Fruit fly (Drosophila melanogaster) whole organism, embryonic: ENCODE data around the gene Smvt.

Experiments
- Asciz ChIP-seq: fragments of 200-800 bp; sonication (Bioruptor generic); optimal IDR thresholded peaks from 2 replicates; lab custom pipeline; 2017; ENCODE audit warnings: missing biosample characterization, mild to moderate bottlenecking, missing genetic modification characterization, missing genetic modification reagents
- CG10366 ChIP-seq: fragments of 200-800 bp; sonication (Bioruptor generic); IDR thresholded peaks from 2 replicates; pipeline ENCODE4 v1.3.6; 2022; ENCODE audit warnings: missing biosample characterization, missing genetic modification characterization
- CG10565 ChIP-seq: fragments of 200-800 bp; sonication (Bioruptor generic); optimal IDR thresholded peaks from 3 replicates; lab custom pipeline; 2016; ENCODE audit warnings: missing biosample characterization, mild to moderate bottlenecking, missing genetic modification characterization
- CG14014 ChIP-seq: fragments of 200-800 bp; sonication (Bioruptor generic); IDR thresholded peaks from 2 replicates; pipeline ENCODE4 v1.3.6; 2022; ENCODE audit warnings: missing biosample characterization, missing genetic modification characterization
- CG14667 ChIP-seq: fragments of 200-800 bp; sonication (Bioruptor generic); IDR thresholded peaks from 2 replicates; pipeline ENCODE4 v1.3.6; 2022; ENCODE audit warnings: missing biosample characterization, missing genetic modification characterization
- CG1529 ChIP-seq: fragments of 200-800 bp; sonication (Bioruptor generic); optimal IDR thresholded peaks from 3 replicates; lab custom pipeline; 2018; ENCODE audit warnings: missing biosample characterization, missing genetic modification characterization
- CG1603 ChIP-seq: fragments of 200-800 bp; sonication (Bioruptor generic); optimal IDR thresholded peaks from 2 replicates; lab custom pipeline; 2019; ENCODE audit warnings: missing biosample characterization, mild to moderate bottlenecking, missing genetic modification characterization, moderate library complexity
- CG18262 ChIP-seq: fragments of 200-800 bp; optimal IDR thresholded peaks from 3 replicates; lab custom pipeline; 2019; ENCODE audit warnings: missing biosample characterization, mild to moderate bottlenecking, missing genetic modification characterization, moderate library complexity
- CG2116 ChIP-seq: fragments of 200-800 bp; sonication (Bioruptor generic); optimal IDR thresholded peaks from 3 replicates; lab custom pipeline; 2018; ENCODE audit warnings: missing biosample characterization, mild to moderate bottlenecking, missing genetic modification characterization
- CG2712 ChIP-seq: fragments of 200-800 bp; optimal IDR thresholded peaks from 3 replicates; lab custom pipeline; 2019; ENCODE audit warnings: missing biosample characterization, mild to moderate bottlenecking, missing genetic modification characterization, moderate library complexity
- CG30020 ChIP-seq: fragments of 200-800 bp; optimal IDR thresholded peaks from 2 replicates; lab custom pipeline; 2019; ENCODE audit warnings: missing biosample characterization, mild to moderate bottlenecking, missing genetic modification characterization, moderate library complexity
- CG30431 ChIP-seq: fragments of 200-800 bp; sonication (Bioruptor generic); optimal IDR thresholded peaks from 2 replicates; lab custom pipeline; 2017; ENCODE audit warnings: missing biosample characterization, missing genetic modification characterization
- CG3847 ChIP-seq: fragments of 200-800 bp; sonication (Bioruptor generic); IDR thresholded peaks from 2 replicates; pipeline ENCODE4 v1.3.6; 2022; ENCODE audit warnings: missing biosample characterization, missing genetic modification characterization
- CG5953 ChIP-seq: fragments of 200-800 bp; sonication (Bioruptor generic); IDR thresholded peaks from 2 replicates; pipeline ENCODE4 v1.3.6; 2022; ENCODE audit warnings: missing biosample characterization, missing genetic modification characterization
- CG6254 ChIP-seq: fragments of 200-800 bp; sonication (Bioruptor generic); optimal IDR thresholded peaks from 3 replicates; lab custom pipeline; 2017; ENCODE audit warnings: mild to moderate bottlenecking, missing biosample characterization, missing genetic modification reagents, missing genetic modification characterization
- CG7839 ChIP-seq: fragments of 200-800 bp; sonication (Bioruptor generic); optimal IDR thresholded peaks from 3 replicates; lab custom pipeline; 2018; ENCODE audit warnings: missing biosample characterization, mild to moderate bottlenecking, missing genetic modification characterization, moderate library complexity
- CG9437 ChIP-seq: fragments of 200-800 bp; sonication (Bioruptor generic); optimal IDR thresholded peaks from 2 replicates; lab custom pipeline; 2018; ENCODE audit warnings: missing biosample characterization, mild to moderate bottlenecking, missing genetic modification characterization
- CoRest ChIP-seq: fragments of 200-800 bp; sonication (Bioruptor generic); optimal IDR thresholded peaks from 3 replicates; lab custom pipeline; 2018; ENCODE audit warnings: missing biosample characterization, mild to moderate bottlenecking, missing genetic modification characterization, moderate library complexity
- CrebB ChIP-seq: fragments of 200-800 bp; sonication (Bioruptor generic); optimal IDR thresholded peaks from 3 replicates; lab custom pipeline; 2018; ENCODE audit warnings: missing biosample characterization, mild to moderate bottlenecking, missing genetic modification characterization
- D19B ChIP-seq: fragments of 200-800 bp; sonication (Bioruptor generic); optimal IDR thresholded peaks from 2 replicates; lab custom pipeline; 2017; ENCODE audit warnings: missing biosample characterization, mild to moderate bottlenecking, missing genetic modification characterization
- Dek ChIP-seq: fragments of 200-800 bp; sonication (Bioruptor generic); optimal IDR thresholded peaks from 3 replicates; lab custom pipeline; 2019; ENCODE audit warnings: missing biosample characterization, mild to moderate bottlenecking, missing genetic modification characterization, moderate library complexity
- Doc3 ChIP-seq: fragments of 200-800 bp; sonication (Bioruptor generic); IDR thresholded peaks from 3 replicates; pipeline ENCODE4 v1.3.6; 2022; ENCODE audit warnings: missing biosample characterization, missing genetic modification characterization; ENCODE audit not compliant: partially characterized antibody
- Fer2 ChIP-seq: fragments of 200-800 bp; sonication (Bioruptor generic); optimal IDR thresholded peaks from 2 replicates; lab custom pipeline; 2018; ENCODE audit warnings: missing biosample characterization, mild to moderate bottlenecking, missing genetic modification characterization, moderate library complexity
- MTF-1 ChIP-seq: fragments of 200-800 bp; sonication (Bioruptor generic); optimal IDR thresholded peaks from 2 replicates; lab custom pipeline; 2018; ENCODE audit warnings: missing biosample characterization, mild to moderate bottlenecking, missing genetic modification characterization, borderline replicate concordance
- Med ChIP-seq: fragments of 200-800 bp; sonication (Bioruptor generic); peaks from one replicate; lab custom pipeline; 2016; ENCODE audit warnings: missing biosample characterization, missing genetic modification characterization, mild to moderate bottlenecking, inconsistent platforms, moderate library complexity
- NC2α ChIP-seq: fragments of 200-800 bp; sonication (Bioruptor generic); optimal IDR thresholded peaks from 2 replicates; lab custom pipeline; 2016; ENCODE audit warnings: missing biosample characterization, missing genetic modification characterization
- NFAT ChIP-seq: fragments of 200-800 bp; sonication (Bioruptor generic); IDR thresholded peaks from 2 replicates; pipeline ENCODE4 v1.3.6; 2022; ENCODE audit warnings: missing biosample characterization, missing genetic modification characterization
- Neu2 ChIP-seq: fragments of 200-800 bp; sonication (Bioruptor generic); optimal IDR thresholded peaks from 3 replicates; lab custom pipeline; 2016; ENCODE audit warnings: missing biosample characterization, missing genetic modification characterization, borderline replicate concordance
- Oli ChIP-seq: fragments of 200-800 bp; sonication (Bioruptor generic); optimal IDR thresholded peaks from 2 replicates; lab custom pipeline; 2018; ENCODE audit warnings: missing biosample characterization, mild to moderate bottlenecking, missing genetic modification characterization, moderate library complexity
- Vsx1 ChIP-seq: fragments of 200-800 bp; sonication (Bioruptor generic); optimal IDR thresholded peaks from 2 replicates; lab custom pipeline; 2017; ENCODE audit warnings: missing biosample characterization, mild to moderate bottlenecking, missing genetic modification characterization, missing genetic modification reagents
- bab2 ChIP-seq: fragments of 200-800 bp; sonication (Bioruptor generic); optimal IDR thresholded peaks from 2 replicates; lab custom pipeline; 2016; ENCODE audit warnings: missing biosample characterization, missing genetic modification characterization
- bowl ChIP-seq: fragments of 200-800 bp; sonication (Bioruptor generic); IDR thresholded peaks from 2 replicates; pipeline ENCODE4 v1.3.6; 2022; ENCODE audit warnings: missing biosample characterization, missing genetic modification characterization
- ci ChIP-seq: fragments of 200-800 bp; sonication (Bioruptor generic); IDR thresholded peaks from 3 replicates; pipeline ENCODE4 v1.3.6; 2022; ENCODE audit warnings: missing biosample characterization, missing genetic modification characterization
- croc ChIP-seq: fragments of 200-800 bp; sonication (Bioruptor generic); conservative IDR thresholded peaks from 3 replicates; pipeline ENCODE4 v1.3.6; 2022; ENCODE audit warnings: missing biosample characterization, missing genetic modification characterization
- dmrt11E ChIP-seq: fragments of 200-800 bp; sonication (Bioruptor generic); optimal IDR thresholded peaks from 3 replicates; lab custom pipeline; 2018; ENCODE audit warnings: missing biosample characterization, mild to moderate bottlenecking, missing genetic modification characterization, moderate library complexity
- dmrt99B ChIP-seq: fragments of 200-800 bp; sonication (Bioruptor generic); optimal IDR thresholded peaks from 2 replicates; lab custom pipeline; 2018; ENCODE audit warnings: missing biosample characterization, mild to moderate bottlenecking, missing genetic modification characterization, moderate library complexity
- fd96Cb ChIP-seq: fragments of 200-800 bp; sonication (Bioruptor generic); optimal IDR thresholded peaks from 2 replicates; lab custom pipeline; 2018; ENCODE audit warnings: missing biosample characterization, mild to moderate bottlenecking, missing genetic modification characterization, moderate library complexity
- fru ChIP-seq: fragments of >200 bp; optimal IDR thresholded peaks from 2 replicates; lab custom pipeline; 2017
- gce ChIP-seq: fragments of 200-800 bp; sonication (Bioruptor generic); IDR thresholded peaks from 3 replicates; pipeline ENCODE4 v1.3.6; 2022; ENCODE audit warnings: missing biosample characterization, missing genetic modification characterization
- grn ChIP-seq: fragments of 200-800 bp; sonication (Bioruptor generic); optimal IDR thresholded peaks from 3 replicates; lab custom pipeline; 2017; ENCODE audit warnings: missing biosample characterization, missing genetic modification characterization
- h ChIP-seq: fragments of >200 bp; optimal IDR thresholded peaks from 2 replicates; lab custom pipeline; 2017
- ind ChIP-seq: fragments of 200-800 bp; sonication (Bioruptor generic); optimal IDR thresholded peaks from 3 replicates; lab custom pipeline; 2016; ENCODE audit warnings: missing biosample characterization, missing genetic modification characterization
- jumu ChIP-seq: fragments of 200-800 bp; sonication (Bioruptor generic); optimal IDR thresholded peaks from 3 replicates; lab custom pipeline; 2016; ENCODE audit warnings: missing biosample characterization, missing genetic modification characterization
- nom ChIP-seq: fragments of 200-800 bp; sonication (Bioruptor generic); optimal IDR thresholded peaks from 2 replicates; lab custom pipeline; 2017; ENCODE audit warnings: missing biosample characterization, missing genetic modification characterization, mild to moderate bottlenecking, moderate library complexity, missing genetic modification reagents
- odd ChIP-seq: fragments of 200-800 bp; sonication (Bioruptor generic); optimal IDR thresholded peaks from 2 replicates; lab custom pipeline; 2017; ENCODE audit warnings: missing biosample characterization, mild to moderate bottlenecking, missing genetic modification characterization
- p53 ChIP-seq: fragments of 200-800 bp; sonication (Bioruptor generic); optimal IDR thresholded peaks from 2 replicates; lab custom pipeline; 2016; ENCODE audit warnings: missing biosample characterization, missing genetic modification characterization
- prd ChIP-seq, 3 experiments: fragments of >200 bp in 2 of 3; fragments of 200-800 bp in 1 of 3; sonication (Bioruptor generic) in 1 of 3; optimal IDR thresholded peaks in 2 of 3; IDR thresholded peaks in 1 of 3; 2 replicates in 2 of 3; 3 replicates in 1 of 3; pipeline versions ENCODE4 v1.3.6 to Lab custom; 2017 to 2022; ENCODE audit warnings: missing biosample characterization in 1 of 3, missing genetic modification characterization in 1 of 3
- ranshi ChIP-seq: fragments of 200-800 bp; sonication (Bioruptor generic); IDR thresholded peaks from 2 replicates; pipeline ENCODE4 v1.3.6; 2022; ENCODE audit warnings: missing biosample characterization, missing genetic modification characterization
- row ChIP-seq: fragments of 200-800 bp; sonication (Bioruptor generic); IDR thresholded peaks from 3 replicates; pipeline ENCODE4 v1.3.6; 2022; ENCODE audit warnings: missing biosample characterization, missing genetic modification characterization
- sima ChIP-seq: fragments of 200-800 bp; sonication (Bioruptor generic); optimal IDR thresholded peaks from 2 replicates; lab custom pipeline; 2016; ENCODE audit warnings: missing biosample characterization, missing genetic modification characterization
- sisA ChIP-seq: fragments of 200-800 bp; sonication (Bioruptor generic); IDR thresholded peaks from 2 replicates; pipeline ENCODE4 v1.3.6; 2022; ENCODE audit warnings: missing biosample characterization, missing genetic modification characterization

The Smvt gene

DNA sequence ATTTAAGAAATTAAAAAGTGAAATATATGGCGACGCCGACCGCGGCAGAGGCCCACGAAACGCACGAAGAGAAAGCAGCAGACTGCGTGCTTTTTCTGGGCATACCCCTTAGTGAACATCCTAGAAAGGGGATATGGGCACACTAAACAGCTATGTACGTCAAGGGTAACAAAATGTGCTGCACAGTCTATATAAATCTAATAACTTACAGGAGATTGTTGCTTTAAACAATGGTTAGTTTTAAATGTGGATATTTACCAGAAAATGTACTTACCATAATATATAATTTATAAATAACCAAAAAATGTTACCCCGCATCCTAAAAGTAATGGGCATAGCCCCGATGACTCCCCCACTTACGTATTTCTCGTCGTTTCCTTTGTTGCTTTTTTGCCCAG lies 43.2 kb downstream of the Smvt start (continued):
- TF ChIP-seq gce (GFP tag; lab: Robert Waterston, UW) (no peak), fd96Cb (tag; lab: Kevin White, UChicago) (peak; percentile 24), CG14667 (GFP tag; lab: Robert Waterston, UW) (no peak), Doc3 (GFP tag; lab: Robert Waterston, UW) (no peak), CG6254 (GFP tag; lab: Kevin White, UChicago) (no peak), Fer2 (no peak), CG2116 (no peak), croc (GFP tag; lab: Robert Waterston, UW) (no peak), fru (lab: Kevin White, UChicago) (no peak), Asciz (GFP tag; lab: Kevin White, UChicago) (no peak), Oli (peak; percentile 15), CG18262 (tag; lab: Kevin White, UChicago) (peak; percentile 42), bab2 (GFP tag; lab: Kevin White, UChicago) (no peak), CG9437 (GFP tag; lab: Kevin White, UChicago) (no peak), CG30431 (GFP tag; lab: Kevin White, UChicago) (no peak), CG1529 (no peak), CG7839 (peak; percentile 1), ci (GFP tag; lab: Robert Waterston, UW) (peak; percentile 31; the same call in 1 of the 3 replicates), Vsx1 (GFP tag; lab: Kevin White, UChicago) (no peak), Dek (tag; lab: Kevin White, UChicago) (no peak), CG14014 (no peak), row (GFP tag; lab: Robert Waterston, UW) (peak; percentile 43; the same call in 1 of the 3 replicates), CG3847 (GFP tag; lab: Robert Waterston, UW) (no peak), dmrt11E (no peak), sisA (peak; percentile 22; the same call in 1 of the 2 replicates), odd (GFP tag; lab: Kevin White, UChicago) (no peak), CG2712 (tag; lab: Kevin White, UChicago) (peak; percentile 21), CG30020 (tag; lab: Kevin White, UChicago) (no peak), NC2α (GFP tag; lab: Kevin White, UChicago) (no peak), ind (GFP tag; lab: Kevin White, UChicago) (peak; percentile 29), NFAT (GFP tag; lab: Robert Waterston, UW) (0 out of 2 replicates have a peak, but pooled peaks have one; percentile 4), h (no peak), Med (GFP tag; lab: Kevin White, UChicago) (peak; percentile 9), dmrt99B (tag; lab: Kevin White, UChicago) (peak; percentile 15), CG5953 (no peak), CG10366 (GFP tag; lab: Robert Waterston, UW) (no peak), CoRest (tag; lab: Kevin White, UChicago) (peak; percentile 10), grn (GFP tag; lab: Kevin White, UChicago) (no peak), ranshi (GFP tag; lab: Robert Waterston, UW) (peak; percentile 14; the same call in 1 of the 2 replicates), D19B (GFP tag; lab: Kevin White, UChicago) (peak; percentile 76), CG10565 (GFP tag; lab: Kevin White, UChicago) (no peak), CG1603 (tag; lab: Kevin White, UChicago) (peak; percentile 8), MTF-1 (no peak), bowl (GFP tag; lab: Robert Waterston, UW) (no peak), Neu2 (GFP tag; lab: Kevin White, UChicago) (no peak), nom (GFP tag; lab: Kevin White, UChicago) (no peak), CrebB (tag; lab: Kevin White, UChicago) (no peak), prd (optimal IDR thresholded peaks at IDR 0.05; lab: Kevin White, UChicago) (no peak), prd (GFP tag; IDR thresholded peaks at IDR 0.05; lab: Robert Waterston, UW) (peak; percentile 35; the same call in 1 of the 3 replicates), jumu (GFP tag; lab: Kevin White, UChicago) (no peak), sima (GFP tag; lab: Kevin White, UChicago) (no peak), p53 (no peak)
